Fruit fly (Drosophila melanogaster) whole organism, embryonic: ENCODE results near the gene heph.

Experiments
- Blimp-1 ChIP-seq: fragments of 200-800 bp; sonication (Bioruptor generic); optimal IDR thresholded peaks from 3 replicates; lab custom pipeline; 2018; ENCODE audit warnings: missing biosample characterization, missing genetic modification characterization, mild to moderate bottlenecking, moderate library complexity, missing genetic modification reagents
- CG10543 ChIP-seq: fragments of 200-800 bp; sonication (Bioruptor generic); optimal IDR thresholded peaks from 3 replicates; lab custom pipeline; 2017; ENCODE audit warnings: missing biosample characterization, mild to moderate bottlenecking, missing genetic modification characterization, moderate library complexity
- CG10654 ChIP-seq: fragments of 200-800 bp; sonication (Bioruptor generic); optimal IDR thresholded peaks from 2 replicates; lab custom pipeline; 2016; ENCODE audit warnings: missing biosample characterization, missing genetic modification characterization
- CG10959 ChIP-seq: fragments of 200-800 bp; sonication (Bioruptor generic); IDR thresholded peaks from 2 replicates; pipeline ENCODE4 v1.3.6; 2022; ENCODE audit warnings: missing biosample characterization, missing genetic modification characterization
- CG12155 ChIP-seq: fragments of 200-800 bp; sonication (Bioruptor generic); optimal IDR thresholded peaks from 3 replicates; lab custom pipeline; 2016; ENCODE audit warnings: missing biosample characterization, missing genetic modification characterization
- CG12659 ChIP-seq: fragments of 200-800 bp; sonication (Bioruptor generic); optimal IDR thresholded peaks from 3 replicates; lab custom pipeline; 2017; ENCODE audit warnings: mild to moderate bottlenecking, missing biosample characterization, missing genetic modification reagents, missing genetic modification characterization
- CG12769 ChIP-seq: fragments of 200-800 bp; sonication (Bioruptor generic); optimal IDR thresholded peaks from 2 replicates; lab custom pipeline; 2019; ENCODE audit warnings: missing biosample characterization, mild to moderate bottlenecking, missing genetic modification characterization, moderate library complexity
- CG14710 ChIP-seq: fragments of 200-800 bp; sonication (Bioruptor generic); optimal IDR thresholded peaks from 3 replicates; lab custom pipeline; 2019; ENCODE audit warnings: missing biosample characterization, mild to moderate bottlenecking, missing genetic modification characterization, moderate library complexity
- CG15514 ChIP-seq: fragments of 200-800 bp; sonication (Bioruptor generic); optimal IDR thresholded peaks from 3 replicates; lab custom pipeline; 2017; ENCODE audit warnings: missing biosample characterization, missing genetic modification characterization, mild to moderate bottlenecking, moderate library complexity, missing genetic modification reagents
- CG16863 ChIP-seq: fragments of 200-800 bp; sonication (Bioruptor generic); optimal IDR thresholded peaks from 3 replicates; lab custom pipeline; 2016; ENCODE audit warnings: missing biosample characterization, missing genetic modification characterization
- CG18764 ChIP-seq: fragments of 200-800 bp; sonication (Bioruptor generic); optimal IDR thresholded peaks from 3 replicates; lab custom pipeline; 2016; ENCODE audit warnings: missing biosample characterization, missing genetic modification characterization
- CG2129 ChIP-seq: fragments of 200-800 bp; sonication (Bioruptor generic); IDR thresholded peaks from 2 replicates; pipeline ENCODE4 v1.3.6; 2022; ENCODE audit warnings: missing biosample characterization, missing genetic modification characterization; ENCODE audit not compliant: partially characterized antibody
- CG2199 ChIP-seq: fragments of 200-800 bp; sonication (Bioruptor generic); IDR thresholded peaks from 3 replicates; pipeline ENCODE4 v1.3.6; 2022; ENCODE audit warnings: missing biosample characterization, missing genetic modification characterization
- CG2875 ChIP-seq: fragments of 200-800 bp; sonication (Bioruptor generic); optimal IDR thresholded peaks from 2 replicates; lab custom pipeline; 2017; ENCODE audit warnings: missing biosample characterization, mild to moderate bottlenecking, missing genetic modification characterization, missing genetic modification reagents
- CG8765 ChIP-seq: fragments of 200-800 bp; sonication (Bioruptor generic); IDR thresholded peaks from 2 replicates; pipeline ENCODE4 v1.3.6; 2022; ENCODE audit warnings: missing biosample characterization, missing genetic modification characterization
- CG9215 ChIP-seq: fragments of 200-800 bp; sonication (Bioruptor generic); IDR thresholded peaks from 2 replicates; pipeline ENCODE4 v1.3.6; 2022; ENCODE audit warnings: missing biosample characterization, missing genetic modification characterization
- CG9797 ChIP-seq: fragments of 200-800 bp; sonication (Bioruptor generic); optimal IDR thresholded peaks from 3 replicates; lab custom pipeline; 2018; ENCODE audit warnings: missing biosample characterization, mild to moderate bottlenecking, missing genetic modification characterization
- CG9876 ChIP-seq: fragments of 200-800 bp; sonication (Bioruptor generic); optimal IDR thresholded peaks from 2 replicates; lab custom pipeline; 2016; ENCODE audit warnings: missing biosample characterization, missing genetic modification characterization
- CkIIα-i1 ChIP-seq: fragments of 200-800 bp; sonication (Bioruptor generic); IDR thresholded peaks from 2 replicates; pipeline ENCODE4 v1.3.6; 2022; ENCODE audit warnings: missing biosample characterization, missing genetic modification characterization
- Dip3 ChIP-seq: fragments of 200-800 bp; sonication (Bioruptor generic); optimal IDR thresholded peaks from 3 replicates; lab custom pipeline; 2016; ENCODE audit warnings: missing biosample characterization, missing genetic modification characterization
- E2f2 ChIP-seq: fragments of 200-800 bp; sonication (Bioruptor generic); IDR thresholded peaks from 2 replicates; pipeline ENCODE4 v1.3.6; 2022; ENCODE audit warnings: missing biosample characterization, missing genetic modification characterization
- Gug ChIP-seq: fragments of 200-800 bp; sonication (Bioruptor generic); IDR thresholded peaks from 4 replicates; pipeline ENCODE4 v1.3.6; 2022; ENCODE audit warnings: missing biosample characterization, missing genetic modification characterization
- HLH54F ChIP-seq: fragments of 200-800 bp; sonication (Bioruptor generic); optimal IDR thresholded peaks from 3 replicates; lab custom pipeline; 2016; ENCODE audit warnings: missing biosample characterization, missing genetic modification characterization
- HmgD ChIP-seq: fragments of 200-800 bp; sonication (Bioruptor generic); optimal IDR thresholded peaks from 3 replicates; lab custom pipeline; 2016; ENCODE audit warnings: missing biosample characterization, missing genetic modification characterization
- Hr51 ChIP-seq, 2 experiments: fragments of 200-800 bp; sonication (Bioruptor generic); optimal IDR thresholded peaks; 2 replicates in 1 of 2; 3 replicates in 1 of 2; lab custom pipeline; 2016 to 2018; ENCODE audit warnings: missing biosample characterization in 2 of 2, missing genetic modification characterization in 2 of 2, mild to moderate bottlenecking in 1 of 2, moderate library complexity in 1 of 2
- MBD-R2 ChIP-seq: fragments of 200-800 bp; sonication (Bioruptor generic); IDR thresholded peaks from 2 replicates; pipeline ENCODE4 v1.3.6; 2022; ENCODE audit warnings: missing biosample characterization, missing genetic modification characterization
- NC2β ChIP-seq: fragments of 200-800 bp; sonication (Bioruptor generic); optimal IDR thresholded peaks from 2 replicates; lab custom pipeline; 2016; ENCODE audit warnings: missing biosample characterization, missing genetic modification characterization
- Ptx1 ChIP-seq: fragments of 200-800 bp; sonication (Bioruptor generic); IDR thresholded peaks from 2 replicates; pipeline ENCODE4 v1.3.6; 2022; ENCODE audit warnings: missing biosample characterization, missing genetic modification characterization
- Sry-δ ChIP-seq: fragments of 200-800 bp; sonication (Bioruptor generic); optimal IDR thresholded peaks from 2 replicates; lab custom pipeline; 2016; ENCODE audit warnings: missing biosample characterization, missing genetic modification characterization
- Taf1 ChIP-seq: fragments of 200-800 bp; sonication (Bioruptor generic); IDR thresholded peaks from 2 replicates; pipeline ENCODE4 v1.3.6; 2022; ENCODE audit warnings: missing biosample characterization, missing genetic modification characterization
- YL-1 ChIP-seq: fragments of 200-800 bp; sonication (Bioruptor generic); optimal IDR thresholded peaks from 3 replicates; lab custom pipeline; 2017; ENCODE audit warnings: missing biosample characterization, mild to moderate bottlenecking, missing genetic modification characterization
- cad ChIP-seq: fragments of >200 bp; optimal IDR thresholded peaks from 2 replicates; lab custom pipeline; 2017; ENCODE audit warnings: missing biosample characterization, missing genetic modification characterization
- caup ChIP-seq: fragments of 200-800 bp; sonication (Bioruptor generic); optimal IDR thresholded peaks from 3 replicates; lab custom pipeline; 2017; ENCODE audit warnings: missing biosample characterization, mild to moderate bottlenecking, missing genetic modification characterization, moderate library complexity; ENCODE audit not compliant: severe bottlenecking
- chm ChIP-seq: fragments of 200-800 bp; sonication (Bioruptor generic); IDR thresholded peaks from 2 replicates; pipeline ENCODE4 v1.3.6; 2022; ENCODE audit warnings: missing biosample characterization, missing genetic modification characterization
- chn ChIP-seq: fragments of 200-800 bp; sonication (Bioruptor generic); optimal IDR thresholded peaks from 2 replicates; lab custom pipeline; 2016; ENCODE audit warnings: missing biosample characterization, missing genetic modification characterization
- croc ChIP-seq: fragments of 200-800 bp; sonication (Bioruptor generic); conservative IDR thresholded peaks from 3 replicates; pipeline ENCODE4 v1.3.6; 2022; ENCODE audit warnings: missing biosample characterization, missing genetic modification characterization
- crp ChIP-seq, 2 experiments: fragments of 200-800 bp; sonication (Bioruptor generic); optimal IDR thresholded peaks; 2 replicates in 1 of 2; 3 replicates in 1 of 2; lab custom pipeline; 2017; ENCODE audit warnings: missing biosample characterization in 2 of 2, missing genetic modification characterization in 2 of 2, mild to moderate bottlenecking in 1 of 2, moderate library complexity in 1 of 2
- eyg ChIP-seq: fragments of 200-800 bp; sonication (Bioruptor generic); optimal IDR thresholded peaks from 3 replicates; lab custom pipeline; 2016; ENCODE audit warnings: missing biosample characterization, missing genetic modification characterization
- gsb ChIP-seq: fragments of 200-800 bp; sonication (Bioruptor generic); IDR thresholded peaks from 2 replicates; pipeline ENCODE4 v1.3.6; 2022; ENCODE audit warnings: missing biosample characterization, missing genetic modification characterization
- kay ChIP-seq: fragments of 200-800 bp; sonication (Bioruptor generic); optimal IDR thresholded peaks from 2 replicates; lab custom pipeline; 2016; ENCODE audit warnings: missing biosample characterization, missing genetic modification characterization
- ken ChIP-seq: fragments of 200-800 bp; sonication (Bioruptor generic); IDR thresholded peaks from 3 replicates; pipeline ENCODE4 v1.3.6; 2022; ENCODE audit warnings: missing biosample characterization, missing genetic modification characterization
- nerfin-2 ChIP-seq: fragments of 200-800 bp; sonication (Bioruptor generic); IDR thresholded peaks from 2 replicates; pipeline ENCODE4 v1.3.6; 2022; ENCODE audit warnings: missing biosample characterization, missing genetic modification characterization; ENCODE audit not compliant: partially characterized antibody
- nom ChIP-seq: fragments of 200-800 bp; sonication (Bioruptor generic); optimal IDR thresholded peaks from 2 replicates; lab custom pipeline; 2017; ENCODE audit warnings: missing biosample characterization, missing genetic modification characterization, mild to moderate bottlenecking, moderate library complexity, missing genetic modification reagents
- odd ChIP-seq: fragments of 200-800 bp; sonication (Bioruptor generic); optimal IDR thresholded peaks from 2 replicates; lab custom pipeline; 2017; ENCODE audit warnings: missing biosample characterization, mild to moderate bottlenecking, missing genetic modification characterization
- pita ChIP-seq: fragments of 200-800 bp; sonication (Bioruptor generic); optimal IDR thresholded peaks from 2 replicates; lab custom pipeline; 2017; ENCODE audit warnings: missing biosample characterization, mild to moderate bottlenecking, missing genetic modification characterization
- row ChIP-seq: fragments of 200-800 bp; sonication (Bioruptor generic); IDR thresholded peaks from 3 replicates; pipeline ENCODE4 v1.3.6; 2022; ENCODE audit warnings: missing biosample characterization, missing genetic modification characterization
- run ChIP-seq: fragments of 200-800 bp; sonication (Bioruptor generic); optimal IDR thresholded peaks from 3 replicates; lab custom pipeline; 2018; ENCODE audit warnings: missing biosample characterization, mild to moderate bottlenecking, missing genetic modification characterization
- sima ChIP-seq: fragments of 200-800 bp; sonication (Bioruptor generic); optimal IDR thresholded peaks from 2 replicates; lab custom pipeline; 2016; ENCODE audit warnings: missing biosample characterization, missing genetic modification characterization
- sqz ChIP-seq: fragments of 200-800 bp; sonication (Bioruptor generic); optimal IDR thresholded peaks from 3 replicates; lab custom pipeline; 2018; ENCODE audit warnings: missing biosample characterization, mild to moderate bottlenecking, missing genetic modification characterization
- sr ChIP-seq: fragments of 200-800 bp; sonication (Bioruptor generic); IDR thresholded peaks from 3 replicates; pipeline ENCODE4 v1.3.6; 2022; ENCODE audit warnings: missing biosample characterization, missing genetic modification characterization
- ssp ChIP-seq: fragments of 200-800 bp; sonication (Bioruptor generic); IDR thresholded peaks from 2 replicates; pipeline ENCODE4 v1.3.6; 2022; ENCODE audit warnings: missing biosample characterization, missing genetic modification characterization
- stc ChIP-seq: fragments of 200-800 bp; sonication (Bioruptor generic); IDR thresholded peaks from 2 replicates; pipeline ENCODE4 v1.3.6; 2022; ENCODE audit warnings: missing biosample characterization, missing genetic modification characterization

heph gene

DNA sequence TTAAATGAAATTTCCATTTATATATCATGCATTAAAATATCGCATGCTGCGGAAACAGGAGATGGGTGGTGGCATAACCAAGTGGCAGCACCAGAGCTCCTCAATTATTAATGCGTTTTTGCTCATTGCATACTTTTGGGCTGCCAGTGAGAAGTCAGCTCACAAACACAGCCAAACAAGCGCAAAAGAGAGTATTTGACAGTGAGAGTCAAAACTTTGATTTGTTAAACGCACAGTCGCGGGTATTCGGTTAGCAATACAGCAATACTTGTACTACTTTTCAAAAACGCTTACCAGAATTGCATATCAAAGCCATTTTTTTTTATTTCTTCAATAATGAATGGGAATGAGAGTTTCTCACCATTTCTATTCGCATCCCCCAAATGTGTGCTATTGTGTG, 69.6 kb downstream of the heph start (continued):
- TF ChIP-seq CG2129 (no peak), CG14710 (tag; lab: Kevin White, UChicago) (peak; percentile 14), Gug (GFP tag; lab: Robert Waterston, UW) (no peak), NC2β (no peak), Ptx1 (GFP tag; lab: Robert Waterston, UW) (no peak), CG12155 (GFP tag; lab: Kevin White, UChicago) (no peak), CG2199 (peak; percentile 75; the same call in 1 of the 3 replicates), gsb (GFP tag; lab: Robert Waterston, UW) (no peak), croc (no peak), crp (GFP tag; optimal IDR thresholded peaks at IDR 0.05; lab: Kevin White, UChicago) (no peak), HLH54F (GFP tag; lab: Kevin White, UChicago) (no peak), E2f2 (GFP tag; lab: Robert Waterston, UW) (0 out of 2 replicates have a peak, but pooled peaks have one; percentile 21), row (GFP tag; lab: Robert Waterston, UW) (peak; percentile 37; the same call in 2 of the 3 replicates), cad (GFP tag; lab: Kevin White, UChicago) (no peak), CG10654 (GFP tag; lab: Kevin White, UChicago) (no peak), MBD-R2 (GFP tag; lab: Robert Waterston, UW) (no peak), nom (GFP tag; lab: Kevin White, UChicago) (no peak), YL-1 (no peak), kay (GFP tag; lab: Kevin White, UChicago) (no peak), CG15514 (GFP tag; lab: Kevin White, UChicago) (no peak), stc (GFP tag; lab: Robert Waterston, UW) (0 out of 2 replicates have a peak, but pooled peaks have one; percentile 19), CkIIα-i1 (GFP tag; lab: Robert Waterston, UW) (no peak), eyg (GFP tag; lab: Kevin White, UChicago) (no peak), CG12769 (tag; lab: Kevin White, UChicago) (no peak), CG2875 (GFP tag; lab: Kevin White, UChicago) (no peak), nerfin-2 (GFP tag; lab: Robert Waterston, UW) (no peak), CG8765 (no peak), run (tag; lab: Kevin White, UChicago) (no peak), CG9876 (no peak), CG10959 (GFP tag; lab: Robert Waterston, UW) (no peak), Blimp-1 (GFP tag; lab: Kevin White, UChicago) (peak; percentile 14), Hr51 (GFP tag; optimal IDR thresholded peaks at IDR 0.05; lab: Kevin White, UChicago) (no peak), Dip3 (GFP tag; lab: Kevin White, UChicago) (no peak), Taf1 (GFP tag; lab: Robert Waterston, UW) (no peak), sima (no peak), sqz (GFP tag; lab: Kevin White, UChicago) (no peak), caup (GFP tag; lab: Kevin White, UChicago) (no peak), CG10543 (GFP tag; lab: Kevin White, UChicago) (no peak), odd (GFP tag; lab: Kevin White, UChicago) (no peak), sr (GFP tag; lab: Robert Waterston, UW) (no peak), ken (GFP tag; lab: Robert Waterston, UW) (peak; percentile 53; the same call in 1 of the 3 replicates), CG12659 (GFP tag; lab: Kevin White, UChicago) (no peak), CG9215 (GFP tag; lab: Robert Waterston, UW) (no peak), CG9797 (no peak), pita (GFP tag; lab: Kevin White, UChicago) (no peak), HmgD (GFP tag; lab: Kevin White, UChicago) (no peak), chm (GFP tag; lab: Robert Waterston, UW) (peak; percentile 72), ssp (GFP tag; lab: Robert Waterston, UW) (no peak), chn (GFP tag; lab: Kevin White, UChicago) (peak; percentile 80), CG16863 (GFP tag; lab: Kevin White, UChicago) (no peak), CG18764 (GFP tag; lab: Kevin White, UChicago) (no peak), Sry-δ (no peak)
